Worm (Caenorhabditis elegans): ENCODE results near the gene M04B2.4.
"Not testable (repeated sequence)": the region's sequence is repeated elsewhere in the genome, so short reads cannot be mapped to it uniquely, and the experiment has no call there.

The M04B2.4 gene

DNA sequence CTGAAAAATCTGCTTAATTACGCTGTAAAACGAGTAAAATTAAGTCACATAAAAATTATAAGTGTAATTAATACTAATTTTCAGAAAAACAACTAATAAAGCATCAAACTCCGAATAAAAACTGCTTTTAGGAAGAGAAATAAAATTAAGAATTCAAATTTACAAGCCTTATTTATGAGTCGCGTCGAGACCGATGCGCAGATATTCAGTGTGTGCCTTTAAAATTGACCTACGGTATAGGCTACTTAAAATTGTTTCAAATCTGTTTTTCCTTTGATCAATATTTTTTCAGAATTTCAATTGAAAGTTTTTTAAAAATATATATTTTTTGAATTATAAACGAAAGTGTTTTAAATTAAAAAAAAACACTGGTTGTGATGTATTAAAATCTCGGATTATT is 22.7 kb downstream of the M04B2.4 start, which contains the start of gene sms-1:
Gene sms-1 (minus strand): TSS at position 6 of the 400 bp plus-strand sequence.
- TF ChIP-seq C06A6.2 (GFP tag; conservative IDR thresholded peaks at IDR 0.05) (no peak), madf-6 (GFP tag; IDR thresholded peaks at IDR 0.05) (peak; percentile 92), madf-8 (GFP tag; conservative IDR thresholded peaks at IDR 0.05) (peak; percentile 63), hmg-1.2 (GFP tag; IDR thresholded peaks at IDR 0.05) (no peak), lsl-1 (GFP tag; optimal IDR thresholded peaks at IDR 0.05) (peak; percentile 89), xnd-1 (tag; optimal IDR thresholded peaks at IDR 0.05) (peak; percentile 90), F33H1.4 (GFP tag; IDR thresholded peaks at IDR 0.05) (peak; percentile 86)

DNA sequence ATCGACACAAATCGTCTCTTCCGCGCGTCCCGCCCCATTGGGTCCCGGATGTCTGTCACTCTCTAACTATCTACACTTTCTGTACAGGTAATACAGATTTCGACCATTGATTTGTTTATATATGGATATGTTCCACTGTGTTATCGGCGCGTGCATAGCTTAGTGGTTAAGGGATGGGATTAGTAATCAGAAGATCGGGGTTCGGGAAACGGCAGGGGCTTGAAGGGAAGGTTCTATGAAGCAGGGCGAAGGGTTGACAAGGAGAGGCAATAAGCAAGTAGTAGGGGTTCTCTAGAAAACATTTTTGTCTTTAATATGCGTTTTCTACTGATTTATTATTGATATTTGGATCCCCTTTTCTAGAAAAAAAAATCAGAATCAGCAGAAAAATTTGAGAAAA is 23.5 kb downstream of the M04B2.4 start:
- TF ChIP-seq lin-26 (GFP tag; IDR thresholded peaks at IDR 0.05) = peak; percentile 72
- TF ChIP-seq B0261.1 (tag; optimal IDR thresholded peaks at IDR 0.05) = peak; percentile 3
- peak; percentile 82 for TF ChIP-seq tbp1 (GFP tag; optimal IDR thresholded peaks at IDR 0.05)
- 0 out of 2 replicates have a peak, but pooled peaks have one; percentile 12 for TF ChIP-seq F33H1.4 (GFP tag; IDR thresholded peaks at IDR 0.05)
- TF ChIP-seq madf-3 (GFP tag; IDR thresholded peaks at IDR 0.05) = 0 out of 2 replicates have a peak, but pooled peaks have one; percentile 24
- TF ChIP-seq madf-6 (GFP tag; IDR thresholded peaks at IDR 0.05) = peak; percentile 55; the same call in 1 of the 2 replicates
- 0 out of 2 replicates have a peak, but pooled peaks have one; percentile 6 for TF ChIP-seq rcor-1 (GFP tag; IDR thresholded peaks at IDR 0.05)
- TF ChIP-seq rpc-1 (optimal IDR thresholded peaks at IDR 0.05) = not testable (repeated sequence)
- TF ChIP-seq rpc-1 (tag; optimal IDR thresholded peaks at IDR 0.05) = peak; percentile 58
- 0 out of 2 replicates have a peak, but pooled peaks have one; percentile 34 for TF ChIP-seq nfyb-1 (GFP tag; IDR thresholded peaks at IDR 0.05)

- TF ChIP-seq dpff-1 (tag; optimal IDR thresholded peaks at IDR 0.05) (no peak), hmg-1.2 (GFP tag; IDR thresholded peaks at IDR 0.05) (peak; percentile 18; the same call in 1 of the 2 replicates), egl-44 (GFP tag; IDR thresholded peaks at IDR 0.05) (no peak), let-526 (GFP tag; IDR thresholded peaks at IDR 0.05) (no peak), lin-40 (tag; optimal IDR thresholded peaks at IDR 0.05) (peak; percentile 18), lin-35 (GFP tag; optimal IDR thresholded peaks at IDR 0.05) (peak in 1 of 3 experiments; percentile 5)
These were observed 25.9 kb downstream of the M04B2.4 start for ce11 chrIV:11494924-11495323.

DNA sequence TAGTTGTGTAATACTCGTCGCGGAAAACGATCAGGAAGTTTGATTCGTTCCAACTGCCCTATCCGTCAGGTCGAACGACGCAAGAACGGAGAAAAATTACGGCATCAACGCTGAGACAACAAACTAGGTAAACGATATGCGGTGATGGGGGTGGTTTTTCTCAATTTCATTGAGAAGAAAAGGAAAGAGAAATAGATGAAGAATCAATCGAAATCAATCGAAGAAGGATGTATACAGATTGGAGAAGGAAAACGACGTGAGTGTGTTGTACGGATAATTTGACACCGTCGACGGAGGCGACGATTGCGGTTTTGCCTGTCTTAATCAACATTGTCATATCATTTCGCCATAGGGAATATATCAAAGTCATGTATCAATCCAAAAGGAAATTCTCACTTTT is 26.9 kb downstream of the M04B2.4 start:
- TF ChIP-seq K12H6.12 (tag; optimal IDR thresholded peaks at IDR 0.05) (no peak), aptf-3 (GFP tag; IDR thresholded peaks at IDR 0.05) (no peak), B0035.1 (tag; optimal IDR thresholded peaks at IDR 0.05) (no peak), efl-1 (GFP tag; optimal IDR thresholded peaks at IDR 0.05) (no peak), sea-2 (GFP tag; IDR thresholded peaks at IDR 0.05) (no peak), mcd-1 (GFP tag; IDR thresholded peaks at IDR 0.05) (no peak), T26A5.8 (tag; optimal IDR thresholded peaks at IDR 0.05) (no peak), Y67H2A.10 (GFP tag; conservative IDR thresholded peaks at IDR 0.05) (no peak)

DNA sequence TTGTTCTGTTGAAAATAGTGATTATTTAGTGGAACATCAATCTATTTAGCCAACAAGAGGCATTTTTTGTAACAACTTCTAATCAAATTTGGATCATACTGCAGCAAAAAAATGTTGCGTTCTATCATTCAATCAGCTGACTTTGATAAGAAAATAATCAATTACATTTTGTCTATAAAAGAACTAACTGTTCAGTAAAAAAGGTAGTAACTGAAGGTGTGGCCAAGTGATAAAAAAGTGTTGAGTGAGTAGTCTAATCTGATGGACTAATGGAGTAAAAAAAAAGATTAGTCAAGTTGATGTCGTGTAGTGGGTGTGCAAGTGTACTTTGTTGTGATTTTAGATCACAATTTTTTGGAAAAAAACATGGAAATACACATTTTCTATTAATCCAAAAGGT is 28.5 kb downstream of the M04B2.4 start:
- no peak for TF ChIP-seq ceh-91 (GFP tag; IDR thresholded peaks at IDR 0.05)

DNA sequence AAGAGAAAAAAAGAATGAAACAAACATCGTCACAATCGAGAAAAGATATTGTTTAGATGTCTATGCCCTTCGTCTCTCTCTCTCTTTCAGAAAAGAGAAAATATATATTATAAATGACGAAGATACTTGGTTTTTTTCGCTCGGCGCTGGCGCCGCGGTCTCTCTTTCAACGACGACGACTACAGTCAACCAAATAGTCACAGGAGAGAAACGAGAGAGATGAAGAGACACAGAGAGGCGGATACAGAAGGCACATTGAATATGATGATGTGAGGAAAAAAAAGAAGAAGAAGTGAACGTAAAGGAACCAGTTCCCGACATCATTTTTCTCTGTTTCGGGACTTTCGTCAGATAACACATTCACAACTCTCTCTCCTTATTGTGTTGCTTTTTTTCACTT is 29.4 kb downstream of the M04B2.4 start:
- no peak for TF ChIP-seq cebp-1 (GFP tag; IDR thresholded peaks at IDR 0.05)
- peak; percentile 25 for TF ChIP-seq cebp-1 (tag; optimal IDR thresholded peaks at IDR 0.05)
- no peak for TF ChIP-seq hmg-1.2 (GFP tag; IDR thresholded peaks at IDR 0.05)
- TF ChIP-seq lin-40 (tag; optimal IDR thresholded peaks at IDR 0.05) = peak; percentile 61
- peak; percentile 36 for TF ChIP-seq die-1 (tag; optimal IDR thresholded peaks at IDR 0.05)
- peak; percentile 87 for TF ChIP-seq somi-1 (GFP tag; optimal IDR thresholded peaks at IDR 0.05)
- TF ChIP-seq snpc-1.3 (tag; optimal IDR thresholded peaks at IDR 0.05; ENCODE audit: insufficient read depth) = no peak
- TF ChIP-seq ztf-26 (tag; optimal IDR thresholded peaks at IDR 0.05) = peak; percentile 79
- no peak for TF ChIP-seq hmg-20 (GFP tag; IDR thresholded peaks at IDR 0.05)
- TF ChIP-seq ZK185.1 (tag; optimal IDR thresholded peaks at IDR 0.05; ENCODE audit: poor library complexity, severe bottlenecking) = peak; percentile 25

Measured in whole organism, young adult.